Worm (Caenorhabditis elegans) whole organism, L2 larva: Measurements from ENCODE around the gene Y24F12A.1.

ENCODE experiments used
- ZK546.5 ChIP-seq: sonication (generic microtip); optimal IDR thresholded peaks from 2 replicates; lab custom pipeline; 2017; ENCODE audit warnings: missing biosample characterization, missing genetic modification characterization
- lin-13 ChIP-seq: fragments of 150-350 bp; optimal IDR thresholded peaks from 2 replicates; lab custom pipeline; 2014; ENCODE audit warnings: missing biosample characterization, missing genetic modification reagents, missing genetic modification characterization
- snpc-4 ChIP-seq: fragments of 150-350 bp; optimal IDR thresholded peaks from 2 replicates; lab custom pipeline; 2014; ENCODE audit warnings: missing biosample characterization, missing genetic modification characterization
- ztf-4 ChIP-seq: fragments of 150-350 bp; optimal IDR thresholded peaks from 2 replicates; lab custom pipeline; 2014; ENCODE audit warnings: missing biosample characterization, missing genetic modification characterization

DNA sequence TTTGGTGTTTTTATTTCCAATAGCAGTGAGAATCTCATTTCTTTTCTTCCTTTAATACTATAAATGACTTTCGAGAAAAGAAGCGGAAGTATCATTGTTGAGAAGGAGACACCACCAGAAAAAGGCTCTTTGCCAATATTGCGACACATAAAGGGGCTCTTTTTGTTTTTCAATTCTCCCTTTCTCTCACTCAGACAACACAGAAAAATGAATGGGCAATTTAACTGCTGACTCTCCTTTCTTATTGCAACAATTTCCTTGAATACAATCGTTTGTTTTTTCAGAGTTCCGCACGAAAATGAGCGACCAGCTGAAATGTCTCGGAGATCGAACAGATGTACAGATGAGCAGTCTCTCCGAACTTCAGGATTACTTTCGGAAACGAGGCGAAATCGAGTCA, 30.7 kb upstream of the Y24F12A.1 start:
- TF ChIP-seq ztf-4 (tag; lab: Kevin White, UChicago) (no peak), ZK546.5 (tag; lab: Kevin White, UChicago) (no peak), snpc-4 (no peak), lin-13 (GFP tag; lab: Kevin White, UChicago) (no peak)
